Worm (Caenorhabditis elegans) whole organism, L2 larva: ENCODE data around the gene ZK897.10.

ENCODE experiments used
- C34F6.9 ChIP-seq: fragments of 150-350 bp; optimal IDR thresholded peaks from 2 replicates; lab custom pipeline; 2014; ENCODE audit warnings: missing biosample characterization, missing genetic modification characterization
- F13H6.1 ChIP-seq: sonication (generic microtip); optimal IDR thresholded peaks from 2 replicates; lab custom pipeline; 2016; ENCODE audit warnings: missing genetic modification characterization, missing compliant biosample characterization
- Y55F3AM.14 ChIP-seq: fragments of 200-800 bp; sonication (Bioruptor generic); optimal IDR thresholded peaks from 2 replicates; lab custom pipeline; 2018; ENCODE audit warnings: mild to moderate bottlenecking, missing genetic modification characterization, missing compliant biosample characterization
- ZK546.5 ChIP-seq: sonication (generic microtip); optimal IDR thresholded peaks from 2 replicates; lab custom pipeline; 2017; ENCODE audit warnings: missing biosample characterization, missing genetic modification characterization
- alr-1 ChIP-seq: fragments of 150-350 bp; optimal IDR thresholded peaks from 2 replicates; lab custom pipeline; 2014; ENCODE audit warnings: missing biosample characterization, missing genetic modification characterization
- aly-2 ChIP-seq: fragments of 150-350 bp; optimal IDR thresholded peaks from 2 replicates; lab custom pipeline; 2014; ENCODE audit warnings: missing biosample characterization, missing genetic modification characterization
- ama-1 ChIP-seq: fragments of 150-350 bp; optimal IDR thresholded peaks from 2 replicates; lab custom pipeline; 2018; ENCODE audit warnings: inconsistent platforms
- blmp-1 ChIP-seq: sonication (generic microtip); optimal IDR thresholded peaks from 2 replicates; lab custom pipeline; 2017; ENCODE audit warnings: missing genetic modification characterization, mild to moderate bottlenecking, missing compliant biosample characterization, antibody characterized with exemption, moderate library complexity; ENCODE audit not compliant: insufficient read depth
- ceh-82 ChIP-seq: fragments of 150-350 bp; optimal IDR thresholded peaks from 2 replicates; lab custom pipeline; 2014; ENCODE audit warnings: missing biosample characterization, missing genetic modification characterization
- crh-2 ChIP-seq: sonication (generic microtip); optimal IDR thresholded peaks from 2 replicates; lab custom pipeline; 2017; ENCODE audit warnings: missing biosample characterization, missing genetic modification characterization
- dmd-4 ChIP-seq: sonication (generic microtip); optimal IDR thresholded peaks from 2 replicates; lab custom pipeline; 2017; ENCODE audit warnings: missing biosample characterization, missing genetic modification characterization
- egl-27 ChIP-seq: sonication (generic microtip); optimal IDR thresholded peaks from 3 replicates; lab custom pipeline; 2017; ENCODE audit warnings: missing biosample characterization, missing genetic modification reagents, missing genetic modification characterization
- elt-3 ChIP-seq: sonication (generic microtip); optimal IDR thresholded peaks from 2 replicates; lab custom pipeline; 2017; ENCODE audit warnings: missing biosample characterization, missing genetic modification characterization
- fos-1 ChIP-seq: fragments of 150-350 bp; optimal IDR thresholded peaks from 2 replicates; lab custom pipeline; 2014; ENCODE audit warnings: missing biosample characterization, missing genetic modification characterization
- gmeb-1 ChIP-seq: fragments of 150-350 bp; optimal IDR thresholded peaks from 2 replicates; lab custom pipeline; 2014; ENCODE audit warnings: missing biosample characterization, missing genetic modification characterization
- lin-11 ChIP-seq: fragments of 150-350 bp; sonication (generic microtip); optimal IDR thresholded peaks from 2 replicates; lab custom pipeline; 2014; ENCODE audit warnings: missing biosample characterization, missing genetic modification characterization, inconsistent platforms, mixed read lengths
- lin-13 ChIP-seq: fragments of 150-350 bp; optimal IDR thresholded peaks from 2 replicates; lab custom pipeline; 2014; ENCODE audit warnings: missing biosample characterization, missing genetic modification reagents, missing genetic modification characterization
- lin-39 ChIP-seq: fragments of 150-350 bp; optimal IDR thresholded peaks from 2 replicates; lab custom pipeline; 2014; ENCODE audit warnings: missing biosample characterization, missing genetic modification reagents, missing genetic modification characterization
- lsy-2 ChIP-seq, 2 experiments: fragments of 150-350 bp in 1 of 2; sonication (generic microtip) in 1 of 2; optimal IDR thresholded peaks; 2 replicates each; lab custom pipeline; 2014 to 2017; ENCODE audit warnings: missing biosample characterization in 2 of 2, missing genetic modification characterization in 2 of 2
- mab-5 ChIP-seq: fragments of 150-350 bp; optimal IDR thresholded peaks from 2 replicates; lab custom pipeline; 2014; ENCODE audit warnings: missing biosample characterization, missing genetic modification characterization
- mbf-1 ChIP-seq: sonication (generic microtip); optimal IDR thresholded peaks from 2 replicates; lab custom pipeline; 2017; ENCODE audit warnings: missing biosample characterization, missing genetic modification characterization
- mdl-1 ChIP-seq, 2 experiments: fragments of 150-350 bp in 1 of 2; sonication (generic microtip) in 1 of 2; optimal IDR thresholded peaks; 2 replicates each; lab custom pipeline; 2017; ENCODE audit warnings: missing biosample characterization in 2 of 2, missing genetic modification characterization in 2 of 2
- nhr-10 ChIP-seq: sonication (generic microtip); optimal IDR thresholded peaks from 2 replicates; lab custom pipeline; 2017; ENCODE audit warnings: missing biosample characterization, missing genetic modification characterization
- nhr-11 ChIP-seq: fragments of 150-350 bp; optimal IDR thresholded peaks from 2 replicates; lab custom pipeline; 2014; ENCODE audit warnings: missing biosample characterization, missing genetic modification characterization
- nhr-12 ChIP-seq: fragments of 150-350 bp; optimal IDR thresholded peaks from 2 replicates; lab custom pipeline; 2014; ENCODE audit warnings: missing biosample characterization, missing genetic modification characterization
- nhr-25 ChIP-seq: fragments of 150-350 bp; sonication (generic microtip); optimal IDR thresholded peaks from 3 replicates; lab custom pipeline; 2014; ENCODE audit warnings: missing biosample characterization, missing genetic modification characterization
- nhr-6 ChIP-seq: fragments of 150-350 bp; optimal IDR thresholded peaks from 2 replicates; lab custom pipeline; 2014; ENCODE audit warnings: missing biosample characterization, missing genetic modification characterization
- peb-1 ChIP-seq: fragments of 150-350 bp; optimal IDR thresholded peaks from 2 replicates; lab custom pipeline; 2014; ENCODE audit warnings: missing biosample characterization, missing genetic modification characterization
- skn-1 ChIP-seq: sonication (generic microtip); optimal IDR thresholded peaks from 2 replicates; lab custom pipeline; 2017; ENCODE audit warnings: missing biosample characterization, missing genetic modification characterization
- sma-3 ChIP-seq: sonication (generic microtip); optimal IDR thresholded peaks from 2 replicates; lab custom pipeline; 2016; ENCODE audit warnings: missing genetic modification reagents, missing genetic modification characterization, missing compliant biosample characterization
- sma-9 ChIP-seq, 2 experiments: fragments of 150-350 bp in 1 of 2; sonication (generic microtip) in 1 of 2; optimal IDR thresholded peaks; 2 replicates each; lab custom pipeline; 2014 to 2016; ENCODE audit warnings: missing genetic modification characterization in 2 of 2, mild to moderate bottlenecking in 1 of 2, missing biosample characterization in 1 of 2, missing compliant biosample characterization in 1 of 2, missing genetic modification reagents in 1 of 2, moderate library complexity in 1 of 2
- snpc-4 ChIP-seq: fragments of 150-350 bp; optimal IDR thresholded peaks from 2 replicates; lab custom pipeline; 2014; ENCODE audit warnings: missing biosample characterization, missing genetic modification characterization
- unc-39 ChIP-seq: fragments of 150-350 bp; optimal IDR thresholded peaks from 2 replicates; lab custom pipeline; 2014; ENCODE audit warnings: missing biosample characterization, missing genetic modification characterization
- unc-55 ChIP-seq: fragments of 150-350 bp; sonication (generic microtip); optimal IDR thresholded peaks from 3 replicates; lab custom pipeline; 2014; ENCODE audit warnings: missing biosample characterization, missing genetic modification reagents, missing genetic modification characterization
- unc-62 ChIP-seq: fragments of 150-350 bp; optimal IDR thresholded peaks from 2 replicates; lab custom pipeline; 2014; ENCODE audit warnings: missing biosample characterization, missing genetic modification reagents, missing genetic modification characterization
- zag-1 ChIP-seq: fragments of 150-350 bp; optimal IDR thresholded peaks from 2 replicates; lab custom pipeline; 2014; ENCODE audit warnings: missing biosample characterization, missing genetic modification characterization
- ztf-1 ChIP-seq: fragments of 200-800 bp; sonication (Bioruptor generic); conservative IDR thresholded peaks from 2 replicates; pipeline ENCODE4 v1.3.6; 2022; ENCODE audit warnings: missing genetic modification characterization, missing compliant biosample characterization
- ztf-11 ChIP-seq: sonication (generic microtip); optimal IDR thresholded peaks from 2 replicates; lab custom pipeline; 2017; ENCODE audit warnings: missing biosample characterization, missing genetic modification characterization
- ztf-4 ChIP-seq: fragments of 150-350 bp; optimal IDR thresholded peaks from 2 replicates; lab custom pipeline; 2014; ENCODE audit warnings: missing biosample characterization, missing genetic modification characterization

ZK897.10 gene

ce11 chrIV:12790871-12791270, 25.7 kb downstream of the ZK897.10 start, which contains the start of gene F07C6.2:
TSS of gene F07C6.2 (plus strand) at chrIV:12791171.
- no peak for TF ChIP-seq lin-11 (tag; lab: Kevin White, UChicago)
- TF ChIP-seq F13H6.1: no peak
- no peak for TF ChIP-seq fos-1 (tag; lab: Kevin White, UChicago)
- TF ChIP-seq unc-62 (GFP tag; lab: Kevin White, UChicago): no peak
- no peak for TF ChIP-seq snpc-4
- no peak for TF ChIP-seq ZK546.5
- TF ChIP-seq dmd-4 (tag; lab: Kevin White, UChicago): no peak
- no peak for TF ChIP-seq nhr-10
- TF ChIP-seq ama-1: no peak
- TF ChIP-seq aly-2: no peak
- no peak for TF ChIP-seq C34F6.9
- TF ChIP-seq sma-9 (GFP tag; optimal IDR thresholded peaks at IDR 0.05; lab: Kevin White, UChicago): no peak
- no peak for TF ChIP-seq sma-9 (tag; optimal IDR thresholded peaks at IDR 0.05; lab: Kevin White, UChicago)
- no peak for TF ChIP-seq crh-2 (tag; lab: Kevin White, UChicago)
- TF ChIP-seq sma-3 (GFP tag; lab: Kevin White, UChicago): no peak
- no peak for TF ChIP-seq gmeb-1 (tag; lab: Kevin White, UChicago)

DNA sequence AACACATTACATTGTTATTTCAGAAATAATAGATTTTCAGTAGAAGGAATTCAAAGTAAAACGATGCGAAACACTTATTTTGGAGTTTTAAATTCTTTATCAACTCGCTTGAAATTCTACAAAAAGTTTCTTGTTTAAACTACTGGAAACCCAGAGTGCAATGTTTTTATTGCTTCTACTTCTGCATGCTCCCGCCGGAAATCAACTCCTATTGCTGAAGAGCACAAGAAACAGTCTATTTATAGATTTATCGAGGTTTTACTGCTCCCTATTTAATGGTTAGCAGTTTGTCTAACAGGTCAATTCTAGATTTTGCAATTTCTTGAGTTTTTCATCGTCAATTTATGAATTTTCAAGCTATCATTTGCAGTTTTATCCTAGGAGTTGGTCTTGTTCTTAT, 27.3 kb downstream of the ZK897.10 start, which contains the start of gene F07C6.6:
TSS of gene F07C6.6 (plus strand) at position 301 of the 400 bp plus-strand sequence.
- TF ChIP-seq ztf-1 (GFP tag; lab: Robert Waterston, UW) (no peak), Y55F3AM.14 (GFP tag; lab: Kevin White, UChicago) (no peak), mdl-1 (tag; optimal IDR thresholded peaks at IDR 0.05; lab: Kevin White, UChicago) (no peak), elt-3 (no peak), ama-1 (no peak), blmp-1 (tag; lab: Kevin White, UChicago) (no peak), F13H6.1 (no peak), peb-1 (tag; lab: Kevin White, UChicago) (no peak), nhr-25 (tag; lab: Kevin White, UChicago) (no peak), unc-62 (GFP tag; lab: Kevin White, UChicago) (no peak), fos-1 (tag; lab: Kevin White, UChicago) (no peak), mbf-1 (no peak), C34F6.9 (no peak), lin-13 (no peak), alr-1 (tag; lab: Kevin White, UChicago) (no peak), ceh-82 (no peak), sma-9 (GFP tag; optimal IDR thresholded peaks at IDR 0.05; lab: Kevin White, UChicago) (no peak), sma-9 (tag; optimal IDR thresholded peaks at IDR 0.05; lab: Kevin White, UChicago) (no peak), dmd-4 (tag; lab: Kevin White, UChicago) (no peak), lin-11 (tag; lab: Kevin White, UChicago) (no peak), lsy-2 (tag; optimal IDR thresholded peaks at IDR 0.05; lab: Kevin White, UChicago) (no peak)

DNA sequence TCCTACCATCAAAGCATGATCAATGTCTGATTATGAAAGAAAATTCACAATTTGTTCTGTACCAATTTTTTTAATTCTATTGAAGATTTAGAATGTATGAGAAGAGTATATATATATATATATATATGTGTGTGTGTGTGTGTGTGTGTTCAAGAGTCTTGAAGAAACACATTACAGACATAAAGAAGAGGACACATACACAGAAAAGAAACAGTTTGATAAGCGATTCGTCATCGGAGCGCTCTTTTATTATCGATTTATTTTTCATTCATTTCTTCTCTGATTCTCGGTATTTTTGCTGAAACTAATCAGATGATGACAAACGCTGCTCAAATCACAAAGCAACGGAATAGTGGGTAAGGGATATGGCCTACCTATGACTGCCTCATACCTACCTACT, 28.5 kb downstream of the ZK897.10 start, which contains the start of gene pin-2:
TSS of gene pin-2 (plus strand) at position 227 of the 400 bp plus-strand sequence.
- TF ChIP-seq fos-1 (tag; lab: Kevin White, UChicago) (peak; percentile 81), skn-1 (tag; lab: Kevin White, UChicago) (no peak)
- TF ChIP-seq, all 48 proteins: peak for 1

DNA sequence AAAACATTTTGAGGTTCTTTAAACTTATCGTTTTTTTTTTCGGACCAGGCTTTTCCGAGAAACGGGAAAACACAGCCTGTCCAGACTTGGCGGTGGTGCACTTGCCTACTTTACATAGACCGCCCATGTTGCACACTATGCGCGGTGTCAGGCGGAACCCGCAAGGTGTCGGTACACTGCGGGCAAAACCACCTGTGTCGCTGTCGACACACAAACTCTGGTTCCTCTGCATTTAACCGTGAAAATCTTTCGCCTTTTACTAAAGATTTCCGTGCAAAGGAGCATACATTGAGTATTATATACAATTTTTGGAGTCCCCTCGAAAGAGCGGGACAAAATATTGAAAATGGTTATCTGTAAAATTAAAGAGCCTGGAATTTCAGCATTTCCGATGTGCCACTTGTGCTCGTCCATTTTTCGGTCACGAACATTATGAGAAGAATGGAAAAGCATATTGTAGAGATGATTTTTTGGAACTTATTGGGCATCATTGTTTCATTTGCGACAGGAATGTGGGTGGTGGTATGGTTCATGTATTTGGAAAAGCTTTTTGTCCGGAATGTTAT, 30.3 kb downstream of the ZK897.10 start:
- TF ChIP-seq snpc-4: peak; percentile 78
- TF ChIP-seq lin-39 (tag; lab: Kevin White, UChicago): no peak

ce11 chrIV:12796811-12797210, 31.7 kb downstream of the ZK897.10 start:
- TF ChIP-seq nhr-11 (no peak), nhr-12 (tag; lab: Kevin White, UChicago) (no peak), sma-3 (GFP tag; lab: Kevin White, UChicago) (no peak), egl-27 (tag; lab: Kevin White, UChicago) (no peak), ztf-4 (tag; lab: Kevin White, UChicago) (no peak), snpc-4 (no peak), ztf-11 (tag; lab: Kevin White, UChicago) (no peak), mdl-1 (tag; optimal IDR thresholded peaks at IDR 0.05; lab: Kevin White, UChicago) (no peak), mab-5 (tag; lab: Kevin White, UChicago) (no peak), zag-1 (tag; lab: Kevin White, UChicago) (no peak), unc-55 (GFP tag; lab: Kevin White, UChicago) (no peak), Y55F3AM.14 (GFP tag; lab: Kevin White, UChicago) (no peak), nhr-6 (tag; lab: Kevin White, UChicago) (no peak), fos-1 (tag; lab: Kevin White, UChicago) (no peak), ztf-1 (GFP tag; lab: Robert Waterston, UW) (no peak), alr-1 (tag; lab: Kevin White, UChicago) (no peak), lsy-2 (tag; optimal IDR thresholded peaks at IDR 0.05; lab: Kevin White, UChicago) (no peak), ZK546.5 (no peak), unc-39 (tag; lab: Kevin White, UChicago) (no peak)
